Fruit fly (Drosophila melanogaster): Measurements from ENCODE around the gene CG5645.

CG5645 gene

dm6 chr3L:12090898-12091685, 45.4 kb downstream of the CG5645 start (continued):
- TF ChIP-seq peb (GFP tag; IDR thresholded peaks at IDR 0.05) (no peak; the same call in 1 of the 2 replicates), CG12391 (tag; optimal IDR thresholded peaks at IDR 0.05) (peak; percentile 56), sd (tag; optimal IDR thresholded peaks at IDR 0.05) (peak; percentile 20), CG10321 (GFP tag; IDR thresholded peaks at IDR 0.05) (no peak), CG13296 (GFP tag; optimal IDR thresholded peaks at IDR 0.05) (peak; percentile 68), ttk (GFP tag; IDR thresholded peaks at IDR 0.05) (peak; percentile 50; the same call in 1 of the 2 replicates), Fer1 (GFP tag; optimal IDR thresholded peaks at IDR 0.05) (peak; percentile 65), CG43689 (GFP tag; IDR thresholded peaks at IDR 0.05) (peak; percentile 46; the same call in 1 of the 2 replicates), CG4360 (GFP tag; IDR thresholded peaks at IDR 0.05) (no peak), fd96Cb (tag; optimal IDR thresholded peaks at IDR 0.05) (peak; percentile 32), pzg (GFP tag; optimal IDR thresholded peaks at IDR 0.05) (no peak), CG15011 (GFP tag; optimal IDR thresholded peaks at IDR 0.05) (peak; percentile 39), Dad (GFP tag; optimal IDR thresholded peaks at IDR 0.05) (no peak), Sry-δ (GFP tag; optimal IDR thresholded peaks at IDR 0.05) (peak; percentile 3), dati (GFP tag; IDR thresholded peaks at IDR 0.05) (no peak), CG7357 (GFP tag; IDR thresholded peaks at IDR 0.05) (no peak; the same call in 2 of the 3 replicates), lilli (GFP tag; optimal IDR thresholded peaks at IDR 0.05) (peak; percentile 69), luna (GFP tag; optimal IDR thresholded peaks at IDR 0.05) (no peak), ci (GFP tag; IDR thresholded peaks at IDR 0.05) (0 out of 3 replicates have a peak, but pooled peaks have one; percentile 38), CG42726 (GFP tag; IDR thresholded peaks at IDR 0.05; ENCODE audit: partially characterized antibody) (no peak), lola (GFP tag; optimal IDR thresholded peaks at IDR 0.05) (no peak), tx (GFP tag; optimal IDR thresholded peaks at IDR 0.05) (no peak), Vsx1 (GFP tag; optimal IDR thresholded peaks at IDR 0.05) (no peak), odd (GFP tag; optimal IDR thresholded peaks at IDR 0.05) (peak; percentile 53), Sin3A (optimal IDR thresholded peaks at IDR 0.05) (no peak), mld (GFP tag; IDR thresholded peaks at IDR 0.05; ENCODE audit: partially characterized antibody) (no peak), H2.0 (GFP tag; IDR thresholded peaks at IDR 0.05) (peak; percentile 44; the same call in 1 of the 2 replicates), ac (GFP tag; optimal IDR thresholded peaks at IDR 0.05) (no peak), CG14860 (GFP tag; IDR thresholded peaks at IDR 0.05; ENCODE audit: partially characterized antibody) (no peak), CkIIα-i1 (GFP tag; IDR thresholded peaks at IDR 0.05) (no peak), CG31224 (GFP tag; IDR thresholded peaks at IDR 0.05) (peak; percentile 52), Doc2 (GFP tag; IDR thresholded peaks at IDR 0.05) (no peak), hkb (optimal IDR thresholded peaks at IDR 0.05) (no peak), hkb (GFP tag; IDR thresholded peaks at IDR 0.05) (peak; percentile 70), kni (GFP tag; optimal IDR thresholded peaks at IDR 0.05) (no peak), CG9609 (GFP tag; optimal IDR thresholded peaks at IDR 0.05) (no peak), Antp (GFP tag; optimal IDR thresholded peaks at IDR 0.05) (peak; percentile 22), CG13775 (GFP tag; optimal IDR thresholded peaks at IDR 0.05) (peak; percentile 33), CTCF (GFP tag; optimal IDR thresholded peaks at IDR 0.05) (peak; percentile 22), knrl (GFP tag; IDR thresholded peaks at IDR 0.05; ENCODE audit: partially characterized antibody) (no peak), CG4617 (GFP tag; optimal IDR thresholded peaks at IDR 0.05; ENCODE audit: borderline replicate concordance) (no peak), danr (GFP tag; IDR thresholded peaks at IDR 0.05) (no peak), hbn (GFP tag; IDR thresholded peaks at IDR 0.05; ENCODE audit: partially characterized antibody) (no peak), CG31388 (GFP tag; optimal IDR thresholded peaks at IDR 0.05) (no peak), Fer3 (tag; optimal IDR thresholded peaks at IDR 0.05) (peak; percentile 71), YL-1 (GFP tag; optimal IDR thresholded peaks at IDR 0.05) (no peak), CG1603 (tag; optimal IDR thresholded peaks at IDR 0.05) (peak; percentile 17), E2f2 (GFP tag; IDR thresholded peaks at IDR 0.05) (0 out of 2 replicates have a peak, but pooled peaks have one; percentile 6), CG10543 (GFP tag; optimal IDR thresholded peaks at IDR 0.05) (peak; percentile 70), Hsf (GFP tag; optimal IDR thresholded peaks at IDR 0.05) (peak; percentile 50)
